Fruit fly (Drosophila melanogaster) whole organism, adult: ENCODE results near the gene REPTOR.

Source experiments
- CG12768 ChIP-seq: fragments of 200-800 bp; sonication (Bioruptor generic); optimal IDR thresholded peaks from 2 replicates; lab custom pipeline; 2017; ENCODE audit warnings: missing biosample characterization, missing genetic modification characterization, mild to moderate bottlenecking, moderate library complexity, missing genetic modification reagents
- CG7101 ChIP-seq: fragments of 200-800 bp; sonication (Bioruptor generic); optimal IDR thresholded peaks from 2 replicates; lab custom pipeline; 2018; ENCODE audit warnings: missing biosample characterization, mild to moderate bottlenecking, missing genetic modification characterization, moderate library complexity

DNA sequence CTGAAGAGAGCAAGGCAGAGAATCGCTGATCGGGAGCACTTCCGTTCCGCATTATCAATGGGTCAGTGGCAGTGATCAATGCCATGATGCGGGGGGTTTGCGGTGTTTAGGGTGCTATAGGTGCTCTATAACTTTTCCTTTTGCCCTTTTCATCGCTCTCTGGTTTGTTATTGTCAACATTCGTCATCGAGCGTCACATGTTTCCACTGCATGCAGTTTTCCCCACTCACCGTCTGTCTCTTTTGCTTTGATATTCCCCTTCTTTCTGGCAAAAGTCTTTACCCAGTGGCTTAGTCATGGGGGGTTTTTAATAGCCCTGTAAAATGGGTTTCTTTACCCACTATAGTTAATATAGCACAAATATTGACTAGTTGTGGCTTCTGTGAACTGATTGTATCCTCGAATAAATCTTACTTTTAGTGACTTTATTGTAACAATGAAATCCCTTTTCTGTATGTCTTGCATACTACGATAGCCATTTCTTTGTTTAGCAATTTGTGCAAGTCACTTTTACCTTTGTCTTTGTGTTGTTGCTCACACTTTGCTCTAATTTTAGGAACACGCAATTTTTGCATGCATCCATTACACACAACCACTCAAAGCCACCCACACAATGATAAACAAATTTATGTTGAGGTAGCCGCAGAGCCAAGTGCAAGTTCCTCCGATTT, 15.8 kb downstream of the REPTOR start:
- TF ChIP-seq CG12768: peak; percentile 77
- peak; percentile 40 for TF ChIP-seq CG7101 (tag; lab: Kevin White, UChicago)
